Worm (Caenorhabditis elegans) whole organism, L1 larva: ENCODE data around the gene vab-19.

ENCODE experiments used
- aly-2 ChIP-seq: fragments of 150-350 bp; optimal IDR thresholded peaks from 2 replicates; lab custom pipeline; 2014; ENCODE audit warnings: missing biosample characterization, missing genetic modification characterization
- egl-27 ChIP-seq, 2 experiments: fragments of 150-350 bp in 1 of 2; sonication (generic microtip); optimal IDR thresholded peaks; 3 replicates each; lab custom pipeline; 2017 to 2018; ENCODE audit warnings: missing biosample characterization in 2 of 2, missing genetic modification characterization in 2 of 2, missing genetic modification reagents in 2 of 2
- nhr-12 ChIP-seq: sonication (generic microtip); optimal IDR thresholded peaks from 2 replicates; lab custom pipeline; 2017; ENCODE audit warnings: missing biosample characterization, missing genetic modification characterization
- nhr-76 ChIP-seq: sonication (generic microtip); optimal IDR thresholded peaks from 2 replicates; lab custom pipeline; 2017; ENCODE audit warnings: missing biosample characterization, missing genetic modification characterization
- nhr-90 ChIP-seq: sonication (generic microtip); optimal IDR thresholded peaks from 2 replicates; lab custom pipeline; 2016; ENCODE audit warnings: mild to moderate bottlenecking, missing genetic modification characterization, missing compliant biosample characterization; ENCODE audit not compliant: poor library complexity
- pag-3 ChIP-seq: sonication (generic microtip); optimal IDR thresholded peaks from 2 replicates; lab custom pipeline; 2017; ENCODE audit warnings: missing genetic modification characterization, mild to moderate bottlenecking, missing compliant biosample characterization, antibody characterized with exemption, borderline replicate concordance; ENCODE audit not compliant: insufficient read depth

- TF ChIP-seq nhr-76, result no peak
- no peak for TF ChIP-seq nhr-12 (tag; lab: Kevin White, UChicago)
- no peak for TF ChIP-seq pag-3
- TF ChIP-seq egl-27 (tag; optimal IDR thresholded peaks at IDR 0.05; lab: Kevin White, UChicago), result no peak
- no peak for TF ChIP-seq nhr-90
- no peak for TF ChIP-seq aly-2 (tag; lab: Kevin White, UChicago)
Observed at ce11 chrII:2395864-2396263, 47.2 kb upstream of the vab-19 start, which contains the start of gene F16G10.13.
